Worm (Caenorhabditis elegans) whole organism, early embryonic: ENCODE data around the gene nhr-263.

ENCODE experiments used
- B0310.2 ChIP-seq: sonication (generic microtip); optimal IDR thresholded peaks from 2 replicates; lab custom pipeline; 2016; ENCODE audit warnings: mild to moderate bottlenecking, missing genetic modification characterization, missing compliant biosample characterization
- aly-1 ChIP-seq: sonication (generic microtip); optimal IDR thresholded peaks from 2 replicates; lab custom pipeline; 2016; ENCODE audit warnings: missing genetic modification characterization, missing compliant biosample characterization
- ama-1 ChIP-seq: fragments of 150-350 bp; optimal IDR thresholded peaks from 2 replicates; lab custom pipeline; 2014
- ceh-13 ChIP-seq: fragments of 200-800 bp; sonication (Bioruptor generic); optimal IDR thresholded peaks from 2 replicates; lab custom pipeline; 2018; ENCODE audit warnings: mild to moderate bottlenecking, missing genetic modification characterization, missing compliant biosample characterization
- ceh-36 ChIP-seq: sonication (generic microtip); optimal IDR thresholded peaks from 2 replicates; lab custom pipeline; 2016; ENCODE audit warnings: missing genetic modification characterization, inconsistent platforms, missing compliant biosample characterization
- ets-7 ChIP-seq: sonication (generic microtip); optimal IDR thresholded peaks from 2 replicates; lab custom pipeline; 2016; ENCODE audit warnings: missing genotype, missing genetic modification characterization, missing compliant biosample characterization
- flt-1 ChIP-seq: fragments of 200-800 bp; sonication (Bioruptor generic); IDR thresholded peaks from 2 replicates; pipeline ENCODE4 v1.3.6; 2022; ENCODE audit warnings: missing genetic modification characterization, missing compliant biosample characterization
- hmbx-1 ChIP-seq: sonication (generic microtip); optimal IDR thresholded peaks from 2 replicates; lab custom pipeline; 2016; ENCODE audit warnings: mild to moderate bottlenecking, missing genetic modification characterization, missing compliant biosample characterization
- hmg-4 ChIP-seq: fragments of 200-800 bp; sonication (Bioruptor generic); optimal IDR thresholded peaks from 2 replicates; lab custom pipeline; 2018; ENCODE audit warnings: mild to moderate bottlenecking, missing genetic modification characterization, missing compliant biosample characterization
- hnd-1 ChIP-seq: sonication (generic microtip); optimal IDR thresholded peaks from 2 replicates; lab custom pipeline; 2016; ENCODE audit warnings: missing genetic modification characterization, missing compliant biosample characterization
- sea-1 ChIP-seq: fragments of 200-800 bp; sonication (Bioruptor generic); conservative IDR thresholded peaks from 2 replicates; pipeline ENCODE4 v1.3.6; 2022; ENCODE audit warnings: missing genetic modification characterization, missing compliant biosample characterization
- tbx-11 ChIP-seq: fragments of 200-800 bp; sonication (Bioruptor generic); IDR thresholded peaks from 2 replicates; pipeline ENCODE4 v1.3.6; 2022; ENCODE audit warnings: missing genetic modification characterization, missing compliant biosample characterization
- tbx-37 ChIP-seq: fragments of 200-800 bp; sonication (Bioruptor generic); conservative IDR thresholded peaks from 2 replicates; pipeline ENCODE4 v1.3.6; 2022; ENCODE audit warnings: missing genetic modification reagents, missing genetic modification characterization, missing compliant biosample characterization
- tra-4 ChIP-seq: sonication (generic microtip); optimal IDR thresholded peaks from 2 replicates; lab custom pipeline; 2017; ENCODE audit warnings: missing genetic modification characterization, missing compliant biosample characterization

- TF ChIP-seq ceh-13 (GFP tag; lab: Kevin White, UChicago) (no peak), flt-1 (no peak), aly-1 (tag; lab: Kevin White, UChicago) (no peak), hmg-4 (no peak), hnd-1 (tag; lab: Kevin White, UChicago) (no peak), ama-1 (lab: Kevin White, UChicago) (no peak), B0310.2 (tag; lab: Kevin White, UChicago) (no peak), tra-4 (tag; lab: Kevin White, UChicago) (no peak), tbx-11 (GFP tag; lab: Robert Waterston, UW) (no peak), ceh-36 (tag; lab: Kevin White, UChicago) (no peak), sea-1 (no peak), tbx-37 (GFP tag; lab: Robert Waterston, UW) (no peak), hmbx-1 (no peak), ets-7 (tag; lab: Kevin White, UChicago) (no peak)
Measured at ce11 chrV:7355464-7355863, 13.6 kb upstream of the nhr-263 start, which contains the start of gene tag-293.
